Fruit fly (Drosophila melanogaster): ENCODE data around the gene CG18641.

- TF ChIP-seq CG32264 (GFP tag; optimal IDR thresholded peaks at IDR 0.05) (no peak), dsf (GFP tag; optimal IDR thresholded peaks at IDR 0.05; ENCODE audit: borderline replicate concordance) (no peak), pan (optimal IDR thresholded peaks at IDR 0.05) (no peak), GATAd (GFP tag; optimal IDR thresholded peaks at IDR 0.05) (no peak), Vsx2 (GFP tag; optimal IDR thresholded peaks at IDR 0.05; ENCODE audit: partially characterized antibody) (no peak), Hr83 (GFP tag; optimal IDR thresholded peaks at IDR 0.05; ENCODE audit: poor library complexity, severe bottlenecking) (no peak), br (GFP tag; optimal IDR thresholded peaks at IDR 0.05) (no peak), N (GFP tag; optimal IDR thresholded peaks at IDR 0.05) (no peak), Hr78 (GFP tag; optimal IDR thresholded peaks at IDR 0.05) (no peak), Dfd (GFP tag; optimal IDR thresholded peaks at IDR 0.05) (no peak), dmrt93B (GFP tag; optimal IDR thresholded peaks at IDR 0.05) (no peak), Dif (GFP tag; optimal IDR thresholded peaks at IDR 0.05; ENCODE audit: partially characterized antibody) (no peak), lola (GFP tag; optimal IDR thresholded peaks at IDR 0.05) (no peak), Hnf4 (GFP tag; optimal IDR thresholded peaks at IDR 0.05) (no peak)
Observed at dm6 chr2L:2424497-2424896, 9.4 kb upstream of the CG18641 start, which contains the start of gene CG44139.

Data from whole organism, wandering third instar larva.